Fruit fly (Drosophila melanogaster) whole organism, prepupa: ENCODE measurements around the gene CG14434.

Experiments used
- Blimp-1 ChIP-seq: fragments of 200-800 bp; sonication (Bioruptor generic); optimal IDR thresholded peaks from 3 replicates; lab custom pipeline; 2017; ENCODE audit warnings: missing biosample characterization, missing genetic modification characterization, mild to moderate bottlenecking, moderate library complexity, missing genetic modification reagents
- CG10669 ChIP-seq: fragments of 200-800 bp; sonication (Bioruptor generic); optimal IDR thresholded peaks from 3 replicates; lab custom pipeline; 2018; ENCODE audit warnings: missing biosample characterization, mild to moderate bottlenecking, missing genetic modification characterization, moderate library complexity
- CG11762 ChIP-seq: fragments of 200-800 bp; sonication (Bioruptor generic); optimal IDR thresholded peaks from 3 replicates; lab custom pipeline; 2016; ENCODE audit warnings: missing biosample characterization, missing genetic modification characterization; ENCODE audit not compliant: insufficient read depth
- CG11902 ChIP-seq: fragments of 200-800 bp; sonication (Bioruptor generic); optimal IDR thresholded peaks from 3 replicates; lab custom pipeline; 2016; ENCODE audit warnings: missing biosample characterization, missing genetic modification characterization
- CG15336 ChIP-seq: fragments of 200-800 bp; sonication (Bioruptor generic); IDR thresholded peaks from 2 replicates; pipeline ENCODE4 v1.3.6; 2022; ENCODE audit warnings: missing biosample characterization, missing genetic modification characterization
- CG1621 ChIP-seq: fragments of 200-800 bp; sonication (Bioruptor generic); optimal IDR thresholded peaks from 3 replicates; lab custom pipeline; 2018; ENCODE audit warnings: missing biosample characterization, mild to moderate bottlenecking, missing genetic modification characterization
- CG16779 ChIP-seq: fragments of 200-800 bp; sonication (Bioruptor generic); optimal IDR thresholded peaks from 3 replicates; lab custom pipeline; 2017; ENCODE audit warnings: missing biosample characterization, mild to moderate bottlenecking, missing genetic modification characterization
- CG34406 ChIP-seq: fragments of 200-800 bp; sonication (Bioruptor generic); optimal IDR thresholded peaks from 3 replicates; lab custom pipeline; 2016; ENCODE audit warnings: missing biosample characterization, missing genetic modification characterization
- CG3919 ChIP-seq: fragments of 200-800 bp; sonication (Bioruptor generic); optimal IDR thresholded peaks from 3 replicates; lab custom pipeline; 2016; ENCODE audit warnings: missing biosample characterization, missing genetic modification characterization
- CG6163 ChIP-seq: fragments of 200-800 bp; sonication (Bioruptor generic); IDR thresholded peaks from 3 replicates; pipeline ENCODE4 v1.3.6; 2022; ENCODE audit warnings: missing biosample characterization, missing genetic modification characterization
- CG6276 ChIP-seq: fragments of 200-800 bp; sonication (Bioruptor generic); optimal IDR thresholded peaks from 2 replicates; lab custom pipeline; 2017; ENCODE audit warnings: missing biosample characterization, mild to moderate bottlenecking, missing genetic modification characterization
- CG6854 ChIP-seq: fragments of 200-800 bp; sonication (Bioruptor generic); optimal IDR thresholded peaks from 2 replicates; lab custom pipeline; 2017; ENCODE audit warnings: missing biosample characterization, mild to moderate bottlenecking, missing genetic modification characterization
- CG7368 ChIP-seq: fragments of 200-800 bp; sonication (Bioruptor generic); optimal IDR thresholded peaks from 3 replicates; lab custom pipeline; 2016; ENCODE audit warnings: missing biosample characterization, missing genetic modification characterization
- CG8119 ChIP-seq: fragments of 200-800 bp; sonication (Bioruptor generic); IDR thresholded peaks from 3 replicates; pipeline ENCODE4 v1.3.6; 2022; ENCODE audit warnings: missing biosample characterization, missing genetic modification characterization
- CG8319 ChIP-seq: fragments of 200-800 bp; sonication (Bioruptor generic); optimal IDR thresholded peaks from 3 replicates; lab custom pipeline; 2016; ENCODE audit warnings: missing biosample characterization, missing genetic modification characterization
- CG8632 ChIP-seq: fragments of 200-800 bp; sonication (Bioruptor generic); optimal IDR thresholded peaks from 3 replicates; lab custom pipeline; 2016; ENCODE audit warnings: missing biosample characterization, missing genetic modification characterization
- CG9139 ChIP-seq: fragments of 200-800 bp; sonication (Bioruptor generic); optimal IDR thresholded peaks from 3 replicates; lab custom pipeline; 2017; ENCODE audit warnings: missing biosample characterization, mild to moderate bottlenecking, missing genetic modification characterization
- Eip75B ChIP-seq: fragments of 200-800 bp; sonication (Bioruptor generic); optimal IDR thresholded peaks from 3 replicates; lab custom pipeline; 2016; ENCODE audit warnings: missing biosample characterization, missing genetic modification characterization
- Eip93F ChIP-seq: fragments of 200-800 bp; sonication (Bioruptor generic); optimal IDR thresholded peaks from 2 replicates; lab custom pipeline; 2016; ENCODE audit warnings: missing biosample characterization, mild to moderate bottlenecking, missing genetic modification characterization
- Ets21C ChIP-seq: fragments of 200-800 bp; sonication (Bioruptor generic); optimal IDR thresholded peaks from 3 replicates; lab custom pipeline; 2016; ENCODE audit warnings: missing biosample characterization, missing genetic modification characterization
- Gug ChIP-seq: fragments of 200-800 bp; sonication (Bioruptor generic); IDR thresholded peaks from 2 replicates; pipeline ENCODE4 v1.3.6; 2022; ENCODE audit warnings: missing biosample characterization, missing genetic modification characterization
- Hr38 ChIP-seq: sonication (Bioruptor generic); optimal IDR thresholded peaks from 2 replicates; lab custom pipeline; 2016; ENCODE audit warnings: missing biosample characterization, missing genetic modification characterization
- Hr39 ChIP-seq: fragments of 200-800 bp; sonication (Bioruptor generic); optimal IDR thresholded peaks from 2 replicates; lab custom pipeline; 2016; ENCODE audit warnings: missing biosample characterization, missing genetic modification characterization
- Hr4 ChIP-seq: fragments of 200-800 bp; sonication (Bioruptor generic); optimal IDR thresholded peaks from 3 replicates; lab custom pipeline; 2016; ENCODE audit warnings: missing biosample characterization, missing genetic modification characterization
- Met ChIP-seq: fragments of 200-800 bp; sonication (Bioruptor generic); optimal IDR thresholded peaks from 3 replicates; lab custom pipeline; 2016; ENCODE audit warnings: missing biosample characterization, missing genetic modification characterization
- OdsH ChIP-seq: fragments of 200-800 bp; sonication (Bioruptor generic); optimal IDR thresholded peaks from 3 replicates; lab custom pipeline; 2016; ENCODE audit warnings: missing biosample characterization, missing genetic modification characterization
- Sox102F ChIP-seq: fragments of 200-800 bp; sonication (Bioruptor generic); optimal IDR thresholded peaks from 2 replicates; lab custom pipeline; 2016; ENCODE audit warnings: missing biosample characterization, mild to moderate bottlenecking, missing genetic modification characterization
- Sox14 ChIP-seq: fragments of 200-800 bp; sonication (Bioruptor generic); optimal IDR thresholded peaks from 3 replicates; lab custom pipeline; 2016; ENCODE audit warnings: missing biosample characterization, missing genetic modification characterization
- Sox15 ChIP-seq: fragments of 200-800 bp; sonication (Bioruptor generic); optimal IDR thresholded peaks from 3 replicates; lab custom pipeline; 2016; ENCODE audit warnings: missing biosample characterization, missing genetic modification characterization
- achi ChIP-seq: fragments of 200-800 bp; sonication (Bioruptor generic); optimal IDR thresholded peaks from 3 replicates; lab custom pipeline; 2016; ENCODE audit warnings: missing biosample characterization, missing genetic modification characterization
- acj6 ChIP-seq: fragments of 200-800 bp; sonication (Bioruptor generic); optimal IDR thresholded peaks from 3 replicates; lab custom pipeline; 2016; ENCODE audit warnings: missing biosample characterization, missing genetic modification characterization
- cyc ChIP-seq: fragments of 200-800 bp; sonication (Bioruptor generic); optimal IDR thresholded peaks from 3 replicates; lab custom pipeline; 2016; ENCODE audit warnings: missing biosample characterization, missing genetic modification characterization
- dac ChIP-seq: fragments of 200-800 bp; sonication (Bioruptor generic); optimal IDR thresholded peaks from 2 replicates; lab custom pipeline; 2017; ENCODE audit warnings: missing biosample characterization, mild to moderate bottlenecking, missing genetic modification characterization
- eg ChIP-seq: fragments of 200-800 bp; sonication (Bioruptor generic); IDR thresholded peaks from 3 replicates; pipeline ENCODE4 v1.3.6; 2022; ENCODE audit warnings: missing biosample characterization, missing genetic modification characterization
- esn ChIP-seq: fragments of 200-800 bp; sonication (Bioruptor generic); optimal IDR thresholded peaks from 2 replicates; lab custom pipeline; 2016; ENCODE audit warnings: missing biosample characterization, mild to moderate bottlenecking, missing genetic modification characterization, moderate library complexity
- fd59A ChIP-seq: fragments of 200-800 bp; sonication (Bioruptor generic); optimal IDR thresholded peaks from 2 replicates; lab custom pipeline; 2017; ENCODE audit warnings: missing biosample characterization, mild to moderate bottlenecking, missing genetic modification characterization, missing genetic modification reagents
- fd85E ChIP-seq: fragments of 200-800 bp; sonication (Bioruptor generic); optimal IDR thresholded peaks from 3 replicates; lab custom pipeline; 2016; ENCODE audit warnings: missing biosample characterization, missing genetic modification characterization
- fkh ChIP-seq: fragments of 200-800 bp; sonication (Bioruptor generic); optimal IDR thresholded peaks from 3 replicates; lab custom pipeline; 2017; ENCODE audit warnings: missing biosample characterization, mild to moderate bottlenecking, missing genetic modification characterization, moderate library complexity
- lz ChIP-seq: fragments of 200-800 bp; sonication (Bioruptor generic); optimal IDR thresholded peaks from 3 replicates; lab custom pipeline; 2016; ENCODE audit warnings: missing biosample characterization, missing genetic modification characterization
- net ChIP-seq: fragments of 200-800 bp; sonication (Bioruptor generic); optimal IDR thresholded peaks from 3 replicates; lab custom pipeline; 2016; ENCODE audit warnings: missing biosample characterization, missing genetic modification characterization
- pdm3 ChIP-seq: fragments of 200-800 bp; sonication (Bioruptor generic); optimal IDR thresholded peaks from 3 replicates; lab custom pipeline; 2016; ENCODE audit warnings: missing biosample characterization, missing genetic modification characterization
- salr ChIP-seq, 2 experiments: fragments of 200-800 bp; sonication (Bioruptor generic); optimal IDR thresholded peaks; 3 replicates each; lab custom pipeline; 2016 to 2018; ENCODE audit warnings: missing biosample characterization in 2 of 2, missing genetic modification characterization in 2 of 2, mild to moderate bottlenecking in 1 of 2
- spab ChIP-seq: fragments of 200-800 bp; sonication (Bioruptor generic); optimal IDR thresholded peaks from 2 replicates; lab custom pipeline; 2017; ENCODE audit warnings: missing biosample characterization, mild to moderate bottlenecking, missing genetic modification characterization, missing genetic modification reagents
- ss ChIP-seq, 2 experiments: fragments of 200-800 bp; sonication (Bioruptor generic); optimal IDR thresholded peaks; 2 replicates in 1 of 2; 3 replicates in 1 of 2; lab custom pipeline; 2017 to 2018; ENCODE audit warnings: mild to moderate bottlenecking in 2 of 2, missing biosample characterization in 2 of 2, missing genetic modification characterization in 2 of 2, moderate library complexity in 1 of 2
- topi ChIP-seq: fragments of 200-800 bp; sonication (Bioruptor generic); optimal IDR thresholded peaks from 3 replicates; lab custom pipeline; 2016; ENCODE audit warnings: missing biosample characterization, missing genetic modification characterization

Gene CG14434

DNA sequence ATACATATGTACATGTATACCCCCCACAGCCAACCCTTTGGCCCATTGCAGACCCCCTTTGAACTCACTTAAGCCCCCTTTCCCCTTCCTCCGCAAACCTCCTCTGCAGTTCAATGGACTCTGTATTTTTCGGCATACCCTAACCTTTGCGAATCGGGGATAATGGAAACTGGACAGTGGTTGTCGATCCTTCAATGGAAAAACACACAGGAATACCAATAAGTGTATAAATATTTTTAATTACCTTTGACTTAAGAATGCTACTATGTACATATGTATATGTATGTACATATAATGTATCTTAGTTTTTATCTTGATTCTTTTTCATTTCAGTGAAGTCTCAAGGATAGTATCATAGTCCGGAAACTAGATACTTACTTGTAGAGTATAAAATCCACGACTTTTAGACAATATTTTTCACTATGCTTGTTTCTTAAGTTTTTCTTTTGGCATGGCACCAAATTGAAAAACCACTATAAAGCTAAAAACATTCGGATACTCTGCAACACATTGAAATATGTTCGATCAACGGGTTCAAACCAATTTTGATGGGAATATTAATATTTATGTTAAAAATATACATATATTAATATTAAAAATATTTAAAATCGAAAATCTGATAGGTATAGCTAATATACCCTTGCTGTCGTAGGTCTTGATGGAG is 10.5 kb downstream of the CG14434 start (continued):
- TF ChIP-seq dac (GFP tag; lab: Kevin White, UChicago): peak; percentile 13
- peak; percentile 47 for TF ChIP-seq cyc (GFP tag; lab: Kevin White, UChicago)
- TF ChIP-seq CG6276 (GFP tag; lab: Kevin White, UChicago): peak; percentile 68
- peak; percentile 29 for TF ChIP-seq Eip75B
- TF ChIP-seq Met (GFP tag; lab: Kevin White, UChicago): peak; percentile 71
- TF ChIP-seq net (GFP tag; lab: Kevin White, UChicago): peak; percentile 46
- peak; percentile 53 for TF ChIP-seq Hr4 (GFP tag; lab: Kevin White, UChicago)
- no peak for TF ChIP-seq Hr38
- peak; percentile 7 for TF ChIP-seq CG11902 (GFP tag; lab: Kevin White, UChicago)
- peak in 1 of 2 experiments; percentile 53 for TF ChIP-seq salr (GFP tag; optimal IDR thresholded peaks at IDR 0.05; lab: Kevin White, UChicago)
- peak; percentile 78 for TF ChIP-seq CG6163 (GFP tag; lab: Robert Waterston, UW)
- TF ChIP-seq CG3919: peak; percentile 56
- peak; percentile 7 for TF ChIP-seq Sox15 (GFP tag; lab: Kevin White, UChicago)
- no peak for TF ChIP-seq Gug (GFP tag; lab: Robert Waterston, UW)
- TF ChIP-seq pdm3: peak; percentile 47
- peak; percentile 57 for TF ChIP-seq Hr39 (GFP tag; lab: Kevin White, UChicago)
- TF ChIP-seq eg: peak; percentile 83
- peak; percentile 17 for TF ChIP-seq Sox14 (GFP tag; lab: Kevin White, UChicago)
- TF ChIP-seq achi (GFP tag; lab: Kevin White, UChicago): peak; percentile 52
- TF ChIP-seq Blimp-1: peak; percentile 48
- peak; percentile 52 for TF ChIP-seq OdsH (GFP tag; lab: Kevin White, UChicago)
- TF ChIP-seq Eip93F: no peak
- peak; percentile 42 for TF ChIP-seq CG10669 (GFP tag; lab: Kevin White, UChicago)
- TF ChIP-seq CG34406 (GFP tag; lab: Kevin White, UChicago): peak; percentile 51
- TF ChIP-seq CG1621 (tag; lab: Kevin White, UChicago): no peak
- TF ChIP-seq acj6 (GFP tag; lab: Kevin White, UChicago): peak; percentile 57
- TF ChIP-seq CG8319 (GFP tag; lab: Kevin White, UChicago): peak; percentile 34
- no peak for TF ChIP-seq fd59A
- TF ChIP-seq esn (GFP tag; lab: Kevin White, UChicago): peak; percentile 70
- TF ChIP-seq ss (GFP tag; optimal IDR thresholded peaks at IDR 0.05; lab: Kevin White, UChicago): peak in 1 of 2 experiments; percentile 23
- TF ChIP-seq CG8632 (GFP tag; lab: Kevin White, UChicago): peak; percentile 56
- TF ChIP-seq CG9139 (GFP tag; lab: Kevin White, UChicago): peak; percentile 21
- peak; percentile 63 for TF ChIP-seq topi (GFP tag; lab: Kevin White, UChicago)

DNA sequence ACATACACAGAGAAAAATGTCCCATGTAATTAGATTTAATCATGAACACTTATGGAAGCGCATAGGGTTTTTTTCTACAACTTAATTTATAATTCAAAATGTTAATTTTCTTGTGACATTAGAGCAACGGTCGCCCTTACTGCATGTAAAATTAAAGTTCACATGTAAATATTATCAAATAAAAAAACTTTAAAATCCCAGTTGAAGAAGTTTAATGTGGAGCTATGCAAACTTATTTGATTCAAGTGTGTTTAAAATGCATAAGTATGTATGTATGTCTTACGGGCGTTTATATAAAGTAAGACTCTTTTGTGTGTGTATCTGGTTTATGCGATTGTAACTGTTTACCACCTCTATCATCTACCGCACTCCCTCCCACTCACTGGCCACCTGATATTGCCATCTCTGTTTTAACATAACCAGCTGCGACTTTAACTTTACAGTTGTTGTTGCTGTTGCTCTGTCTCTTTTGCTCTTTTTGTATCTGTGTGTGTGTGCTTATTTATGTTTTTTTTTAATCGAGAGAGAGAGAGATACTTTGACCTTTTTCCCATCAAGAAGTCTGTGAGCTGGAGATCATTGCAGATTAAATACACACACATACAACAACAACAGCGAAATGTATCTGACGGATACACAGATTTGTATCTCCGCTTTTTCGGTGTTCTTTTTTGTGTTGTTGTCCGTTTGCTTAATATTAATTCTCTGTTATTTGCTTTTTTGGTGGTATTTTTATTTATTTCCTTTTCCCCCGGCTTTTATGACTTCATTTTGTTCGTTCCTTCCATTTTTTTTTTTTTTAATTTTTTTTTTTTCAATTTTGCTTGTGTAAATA is 11.4 kb downstream of the CG14434 start:
- peak; percentile 66 for TF ChIP-seq spab (GFP tag; lab: Kevin White, UChicago)
- TF ChIP-seq CG7368 (GFP tag; lab: Kevin White, UChicago): peak; percentile 41
- TF ChIP-seq topi (GFP tag; lab: Kevin White, UChicago): peak; percentile 86
- peak; percentile 88 for TF ChIP-seq CG8632 (GFP tag; lab: Kevin White, UChicago)
- TF ChIP-seq esn (GFP tag; lab: Kevin White, UChicago): peak; percentile 95
- TF ChIP-seq Eip93F: peak; percentile 85
- TF ChIP-seq OdsH (GFP tag; lab: Kevin White, UChicago): peak; percentile 93
- TF ChIP-seq fd85E (GFP tag; lab: Kevin White, UChicago): no peak
- TF ChIP-seq CG8119: peak; percentile 91
- TF ChIP-seq Ets21C (GFP tag; lab: Kevin White, UChicago): peak; percentile 91
- peak; percentile 49 for TF ChIP-seq Gug (GFP tag; lab: Robert Waterston, UW)
- TF ChIP-seq lz (GFP tag; lab: Kevin White, UChicago): peak; percentile 95
- TF ChIP-seq CG16779 (tag; lab: Kevin White, UChicago): peak; percentile 78
- TF ChIP-seq CG15336 (GFP tag; lab: Robert Waterston, UW): peak; percentile 88
- peak; percentile 91 for TF ChIP-seq fkh
- peak; percentile 94 for TF ChIP-seq Sox14 (GFP tag; lab: Kevin White, UChicago)
- no peak for TF ChIP-seq CG6854
- peak; percentile 87 for TF ChIP-seq achi (GFP tag; lab: Kevin White, UChicago)
- TF ChIP-seq pdm3: peak; percentile 95
- peak; percentile 92 for TF ChIP-seq Eip75B
- peak; percentile 86 for TF ChIP-seq dac (GFP tag; lab: Kevin White, UChicago)
- peak; percentile 90 for TF ChIP-seq Sox15 (GFP tag; lab: Kevin White, UChicago)
- TF ChIP-seq CG11762 (GFP tag; lab: Kevin White, UChicago): peak; percentile 48
- peak; percentile 63 for TF ChIP-seq CG8319 (GFP tag; lab: Kevin White, UChicago)
- TF ChIP-seq Sox102F (GFP tag; lab: Kevin White, UChicago): peak; percentile 93
- peak; percentile 92 for TF ChIP-seq Met (GFP tag; lab: Kevin White, UChicago)
- peak; percentile 77 to 78 for TF ChIP-seq salr (GFP tag; optimal IDR thresholded peaks at IDR 0.05; lab: Kevin White, UChicago)
- peak; percentile 73 for TF ChIP-seq CG1621 (tag; lab: Kevin White, UChicago)
